Worm (Caenorhabditis elegans): ENCODE data around the gene srx-41.

DNA sequence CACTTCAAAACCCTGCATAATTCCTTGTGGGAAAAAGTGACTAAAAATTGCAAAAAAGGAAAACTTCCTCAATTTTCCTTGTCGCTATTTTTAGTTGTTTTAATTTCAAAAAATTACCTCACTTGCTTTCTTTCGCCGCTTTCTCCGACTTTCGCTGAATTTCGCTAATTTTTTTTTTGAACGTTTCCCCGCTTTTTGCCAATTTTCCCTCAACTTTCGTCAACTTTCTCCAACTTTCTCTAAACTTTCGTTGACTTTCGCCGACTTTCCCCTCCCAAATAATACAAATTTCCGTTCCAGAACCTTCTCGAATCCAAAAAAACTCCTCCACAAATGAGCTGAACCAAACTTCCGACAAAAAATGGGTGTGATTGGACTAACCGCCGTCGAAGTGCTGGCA is 45.6 kb upstream of the srx-41 start, which contains the start of gene W08A12.3:
- TF ChIP-seq eor-1 (tag; optimal IDR thresholded peaks at IDR 0.05): no peak
- TF ChIP-seq skn-1 (tag; optimal IDR thresholded peaks at IDR 0.05): no peak
- TF ChIP-seq pqm-1 (tag; optimal IDR thresholded peaks at IDR 0.05): no peak
- no peak for TF ChIP-seq snpc-4 (tag; optimal IDR thresholded peaks at IDR 0.05)
- no peak for TF ChIP-seq unc-39 (tag; optimal IDR thresholded peaks at IDR 0.05)
- no peak for TF ChIP-seq zag-1 (tag; optimal IDR thresholded peaks at IDR 0.05)
- TF ChIP-seq egl-27 (tag; optimal IDR thresholded peaks at IDR 0.05): no peak

Measured in whole organism, L3 larva.